Worm (Caenorhabditis elegans): ENCODE data around the gene Y41C4A.11.

The Y41C4A.11 gene

ce11 chrIII:11760634-11761033 lies 41.0 kb downstream of the Y41C4A.11 start:
- TF ChIP-seq ceh-13 (GFP tag; optimal IDR thresholded peaks at IDR 0.05) (no peak), hmg-4 (GFP tag; optimal IDR thresholded peaks at IDR 0.05) (no peak), pes-1 (GFP tag; IDR thresholded peaks at IDR 0.05) (no peak), F13C5.2 (tag; optimal IDR thresholded peaks at IDR 0.05) (no peak), ceh-36 (tag; optimal IDR thresholded peaks at IDR 0.05) (no peak), hmbx-1 (tag; optimal IDR thresholded peaks at IDR 0.05) (no peak), hnd-1 (tag; optimal IDR thresholded peaks at IDR 0.05) (no peak), sea-1 (GFP tag; conservative IDR thresholded peaks at IDR 0.05) (no peak), flt-1 (GFP tag; IDR thresholded peaks at IDR 0.05) (no peak), aly-1 (tag; optimal IDR thresholded peaks at IDR 0.05) (no peak), scrt-1 (GFP tag; IDR thresholded peaks at IDR 0.05) (no peak), ama-1 (optimal IDR thresholded peaks at IDR 0.05) (no peak), tbx-37 (GFP tag; conservative IDR thresholded peaks at IDR 0.05) (no peak), ets-7 (tag; optimal IDR thresholded peaks at IDR 0.05) (no peak), B0310.2 (tag; optimal IDR thresholded peaks at IDR 0.05) (no peak), tra-4 (tag; optimal IDR thresholded peaks at IDR 0.05) (no peak)

Data from whole organism, early embryonic.